Fruit fly (Drosophila melanogaster) whole organism, pupa: ENCODE data around the gene Rtca.

Experiments used
- CG13204 ChIP-seq: fragments of 200-800 bp; sonication (Bioruptor generic); optimal IDR thresholded peaks from 2 replicates; lab custom pipeline; 2018; ENCODE audit warnings: missing biosample characterization, mild to moderate bottlenecking, missing genetic modification characterization, moderate library complexity
- D1 ChIP-seq: fragments of 200-800 bp; sonication (Bioruptor generic); optimal IDR thresholded peaks from 2 replicates; lab custom pipeline; 2018; ENCODE audit warnings: missing biosample characterization, mild to moderate bottlenecking, missing genetic modification characterization, moderate library complexity
- EcR ChIP-seq: fragments of 200-800 bp; sonication (Bioruptor generic); optimal IDR thresholded peaks from 3 replicates; lab custom pipeline; 2019; ENCODE audit warnings: missing biosample characterization, missing genetic modification characterization, mild to moderate bottlenecking, moderate library complexity, missing genetic modification reagents
- Ets98B ChIP-seq: fragments of 200-800 bp; sonication (Bioruptor generic); IDR thresholded peaks from 2 replicates; pipeline ENCODE4 v1.3.6; 2022; ENCODE audit warnings: missing biosample characterization, missing genetic modification characterization
- fd96Ca ChIP-seq: fragments of 200-800 bp; sonication (Bioruptor generic); IDR thresholded peaks from 3 replicates; pipeline ENCODE4 v1.3.6; 2022; ENCODE audit warnings: missing biosample characterization, missing genetic modification characterization
- gl ChIP-seq: fragments of 200-800 bp; sonication (Bioruptor generic); optimal IDR thresholded peaks from 2 replicates; lab custom pipeline; 2018; ENCODE audit warnings: missing biosample characterization, mild to moderate bottlenecking, missing genetic modification characterization

dm6 chrX:2112660-2113059 lies 40.4 kb downstream of the Rtca start:
- TF ChIP-seq Ets98B (GFP tag; lab: Robert Waterston, UW) (no peak), D1 (no peak), gl (tag; lab: Kevin White, UChicago) (no peak), EcR (GFP tag; lab: Kevin White, UChicago) (no peak), CG13204 (GFP tag; lab: Kevin White, UChicago) (no peak), fd96Ca (no peak)
